Worm (Caenorhabditis elegans): ENCODE data around the gene Y56A3A.31.

The Y56A3A.31 gene

DNA sequence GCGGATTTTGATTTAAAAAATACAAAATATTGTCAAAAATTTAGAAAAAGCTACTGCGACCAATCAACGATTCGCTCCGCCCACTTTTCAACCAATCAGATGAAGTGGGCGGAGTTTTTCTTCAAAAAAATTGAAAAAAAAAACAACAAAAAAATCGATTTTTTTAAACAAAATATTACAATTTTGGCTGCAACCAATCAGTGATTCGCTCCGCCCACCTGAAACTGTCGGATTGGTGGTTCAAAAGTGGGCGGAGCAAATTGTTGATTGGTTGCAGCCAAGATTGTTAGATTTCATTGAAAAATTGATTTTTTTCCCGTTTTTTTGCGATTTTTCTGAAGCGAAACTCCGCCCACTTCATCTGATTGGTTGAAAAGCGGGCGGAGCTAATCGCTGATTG lies 59.0 kb downstream of the Y56A3A.31 start:
- peak; percentile 86 for TF ChIP-seq nfya-1 (tag; optimal IDR thresholded peaks at IDR 0.05; ENCODE audit: insufficient read depth)
- no peak for TF ChIP-seq ceh-28 (tag; optimal IDR thresholded peaks at IDR 0.05)
- TF ChIP-seq nhr-23 (tag; optimal IDR thresholded peaks at IDR 0.05): no peak
- TF ChIP-seq mml-1 (tag; optimal IDR thresholded peaks at IDR 0.05): no peak

ce11 chrIII:12034311-12034710 lies 60.0 kb downstream of the Y56A3A.31 start:
- TF ChIP-seq nhr-25 (tag; optimal IDR thresholded peaks at IDR 0.05) (no peak), unc-39 (tag; optimal IDR thresholded peaks at IDR 0.05) (no peak), pha-4 (tag; optimal IDR thresholded peaks at IDR 0.05) (no peak), eor-1 (tag; optimal IDR thresholded peaks at IDR 0.05) (no peak), ceh-9 (tag; optimal IDR thresholded peaks at IDR 0.05) (no peak)

ce11 chrIII:12037217-12037616 lies 62.9 kb downstream of the Y56A3A.31 start:
- TF ChIP-seq ztf-4 (tag; optimal IDR thresholded peaks at IDR 0.05) (no peak), zag-1 (tag; optimal IDR thresholded peaks at IDR 0.05) (no peak), lsy-12 (tag; optimal IDR thresholded peaks at IDR 0.05) (no peak), aly-2 (tag; optimal IDR thresholded peaks at IDR 0.05) (no peak), tbx-2 (tag; optimal IDR thresholded peaks at IDR 0.05) (no peak), nhr-76 (tag; optimal IDR thresholded peaks at IDR 0.05) (no peak)

Data from whole organism, L3 larva.